Worm (Caenorhabditis elegans): Measurements from ENCODE around the gene clec-166.

The clec-166 gene

DNA sequence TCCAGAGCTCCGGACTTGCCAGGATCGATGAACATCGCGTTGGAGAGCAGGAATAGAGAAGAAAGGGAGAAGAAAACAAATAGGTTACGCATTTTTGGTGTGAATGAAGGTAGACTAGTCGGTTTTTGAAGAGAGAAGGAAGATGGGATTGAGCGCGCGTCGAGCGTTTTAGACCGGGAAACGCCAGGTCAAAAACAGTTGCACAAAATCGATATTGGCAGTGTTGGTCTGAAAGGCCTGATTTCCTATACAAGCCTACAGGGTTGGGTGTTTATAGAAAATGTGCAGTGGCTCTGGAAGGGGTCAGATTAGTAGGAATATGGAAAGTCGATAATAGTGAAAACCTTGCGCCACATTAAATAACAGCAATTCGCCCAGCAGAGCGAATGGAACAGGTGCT lies 46.3 kb downstream of the clec-166 start, which contains the start of gene dsl-2:
Gene dsl-2, minus strand, starts transcription at position 101 of the 400 bp plus-strand sequence.
- TF ChIP-seq lin-11 (tag; optimal IDR thresholded peaks at IDR 0.05), result no peak
- no peak for TF ChIP-seq ceh-82 (tag; optimal IDR thresholded peaks at IDR 0.05)
- TF ChIP-seq lsy-2 (tag; optimal IDR thresholded peaks at IDR 0.05), result no peak
- TF ChIP-seq snpc-4 (tag; optimal IDR thresholded peaks at IDR 0.05), result no peak

ce11 chrIV:1199501-1199900 lies 51.6 kb downstream of the clec-166 start:
- no peak for TF ChIP-seq skn-1 (tag; optimal IDR thresholded peaks at IDR 0.05)
- no peak for TF ChIP-seq unc-55 (GFP tag; optimal IDR thresholded peaks at IDR 0.05)
- TF ChIP-seq elt-3 (tag; optimal IDR thresholded peaks at IDR 0.05), result no peak
- TF ChIP-seq nhr-23 (tag; optimal IDR thresholded peaks at IDR 0.05), result no peak
- TF ChIP-seq peb-1 (tag; optimal IDR thresholded peaks at IDR 0.05), result no peak
- no peak for TF ChIP-seq egl-27 (tag; optimal IDR thresholded peaks at IDR 0.05)
- no peak for TF ChIP-seq lin-39 (tag; optimal IDR thresholded peaks at IDR 0.05)
- no peak for TF ChIP-seq ceh-82 (tag; optimal IDR thresholded peaks at IDR 0.05)
- no peak for TF ChIP-seq lin-13 (GFP tag; optimal IDR thresholded peaks at IDR 0.05)
- TF ChIP-seq ztf-4 (tag; optimal IDR thresholded peaks at IDR 0.05), result no peak
- no peak for TF ChIP-seq mdl-1 (tag; optimal IDR thresholded peaks at IDR 0.05)
- TF ChIP-seq blmp-1 (tag; optimal IDR thresholded peaks at IDR 0.05; ENCODE audit: insufficient read depth), result no peak
- no peak for TF ChIP-seq ceh-16 (tag; optimal IDR thresholded peaks at IDR 0.05)
- no peak for TF ChIP-seq nhr-12 (tag; optimal IDR thresholded peaks at IDR 0.05)
